Worm (Caenorhabditis elegans) whole organism, L4 larva: ENCODE measurements around the gene hlh-10.

Experiments
- F10B5.3 ChIP-seq: sonication (generic microtip); optimal IDR thresholded peaks from 2 replicates; lab custom pipeline; 2016; ENCODE audit warnings: mild to moderate bottlenecking, missing genetic modification characterization, missing compliant biosample characterization
- F44E2.7 ChIP-seq: fragments of 200-800 bp; sonication (Bioruptor generic); IDR thresholded peaks from 2 replicates; pipeline ENCODE4 v2.1.2; 2022; ENCODE audit warnings: missing genetic modification characterization, missing compliant biosample characterization
- F49E8.2 ChIP-seq: sonication (generic microtip); optimal IDR thresholded peaks from 2 replicates; lab custom pipeline; 2016; ENCODE audit warnings: missing compliant biosample characterization, mild to moderate bottlenecking, missing genetic modification characterization, borderline replicate concordance
- R02D3.7 ChIP-seq: fragments of 150-350 bp; sonication (generic microtip); optimal IDR thresholded peaks from 3 replicates; lab custom pipeline; 2014; ENCODE audit warnings: missing biosample characterization, missing genetic modification characterization
- T26A8.4 ChIP-seq: fragments of 200-800 bp; sonication (Bioruptor generic); IDR thresholded peaks from 2 replicates; pipeline ENCODE4 v1.3.6; 2022; ENCODE audit warnings: missing genetic modification characterization, missing compliant biosample characterization
- Y105C5A.15 ChIP-seq: fragments of 200-800 bp; sonication (Bioruptor generic); IDR thresholded peaks from 2 replicates; pipeline ENCODE4 v1.3.6; 2022; ENCODE audit warnings: missing genetic modification characterization, missing compliant biosample characterization
- Y48G9A.11 ChIP-seq: fragments of 200-800 bp; sonication (Bioruptor generic); IDR thresholded peaks from 2 replicates; pipeline ENCODE4 v1.3.6; 2022; ENCODE audit warnings: missing genetic modification reagents, missing genetic modification characterization, missing compliant biosample characterization
- Y5F2A.4 ChIP-seq: fragments of 200-800 bp; sonication (Bioruptor generic); optimal IDR thresholded peaks from 2 replicates; lab custom pipeline; 2018; ENCODE audit warnings: mild to moderate bottlenecking, missing genetic modification characterization, missing compliant biosample characterization
- ZK337.2 ChIP-seq: fragments of 200-800 bp; sonication (Bioruptor generic); IDR thresholded peaks from 2 replicates; pipeline ENCODE4 v1.3.6; 2022; ENCODE audit warnings: missing genetic modification reagents, missing genetic modification characterization, missing compliant biosample characterization
- ZK546.5 ChIP-seq, 2 experiments: sonication (generic microtip); optimal IDR thresholded peaks; 2 replicates each; lab custom pipeline; 2017; ENCODE audit warnings: missing biosample characterization in 2 of 2, missing genetic modification characterization in 2 of 2
- aha-1 ChIP-seq: fragments of 150-350 bp; peaks from one replicate; lab custom pipeline; 2014; ENCODE audit warnings: missing biosample characterization, missing genetic modification characterization
- aly-2 ChIP-seq: sonication (generic microtip); optimal IDR thresholded peaks from 2 replicates; lab custom pipeline; 2018; ENCODE audit warnings: missing biosample characterization, missing genetic modification characterization
- arid-1 ChIP-seq: fragments of 200-800 bp; sonication (Bioruptor generic); conservative IDR thresholded peaks from 2 replicates; pipeline ENCODE4 v1.3.6; 2022; ENCODE audit warnings: missing genetic modification reagents, missing genetic modification characterization, missing compliant biosample characterization
- ceh-20 ChIP-seq: fragments of 200-800 bp; sonication (Bioruptor generic); IDR thresholded peaks from 2 replicates; pipeline ENCODE4 v1.3.6; 2022; ENCODE audit warnings: missing genetic modification reagents, missing genetic modification characterization, missing compliant biosample characterization
- ceh-44 ChIP-seq: fragments of 200-800 bp; sonication (Bioruptor generic); IDR thresholded peaks from 2 replicates; pipeline ENCODE4 v1.3.6; 2022; ENCODE audit warnings: missing genetic modification reagents, missing genetic modification characterization, missing compliant biosample characterization
- ceh-62 ChIP-seq: sonication (generic microtip); optimal IDR thresholded peaks from 2 replicates; lab custom pipeline; 2017; ENCODE audit warnings: missing biosample characterization, missing genetic modification characterization
- ceh-82 ChIP-seq: sonication (generic microtip); optimal IDR thresholded peaks from 2 replicates; lab custom pipeline; 2017; ENCODE audit warnings: missing biosample characterization, missing genetic modification characterization
- cey-2 ChIP-seq: sonication (generic microtip); optimal IDR thresholded peaks from 3 replicates; lab custom pipeline; 2017; ENCODE audit warnings: missing genetic modification characterization, mild to moderate bottlenecking, missing compliant biosample characterization, antibody characterized with exemption, borderline replicate concordance; ENCODE audit not compliant: insufficient read depth
- daf-19 ChIP-seq: fragments of 200-800 bp; sonication (Bioruptor generic); conservative IDR thresholded peaks from 2 replicates; pipeline ENCODE4 v1.3.6; 2022; ENCODE audit warnings: missing genetic modification characterization, missing compliant biosample characterization
- dmd-8 ChIP-seq: fragments of 200-800 bp; sonication (Bioruptor generic); IDR thresholded peaks from 2 replicates; pipeline ENCODE4 v1.3.6; 2022; ENCODE audit warnings: missing genetic modification characterization, missing compliant biosample characterization
- dmd-9 ChIP-seq: fragments of 200-800 bp; sonication (Bioruptor generic); IDR thresholded peaks from 2 replicates; pipeline ENCODE4 v1.3.6; 2022; ENCODE audit warnings: missing genetic modification reagents, missing genetic modification characterization, missing compliant biosample characterization
- dve-1 ChIP-seq: sonication (generic microtip); optimal IDR thresholded peaks from 2 replicates; lab custom pipeline; 2017; ENCODE audit warnings: antibody characterized with exemption, mild to moderate bottlenecking, missing genetic modification characterization, missing compliant biosample characterization; ENCODE audit not compliant: insufficient read depth
- fos-1 ChIP-seq: fragments of 150-350 bp; optimal IDR thresholded peaks from 2 replicates; lab custom pipeline; 2014; ENCODE audit warnings: missing biosample characterization, missing genetic modification characterization
- gei-8 ChIP-seq: fragments of 200-800 bp; sonication (Bioruptor generic); optimal IDR thresholded peaks from 2 replicates; lab custom pipeline; 2018; ENCODE audit warnings: mild to moderate bottlenecking, missing genetic modification characterization, missing compliant biosample characterization
- hmg-1.1 ChIP-seq: fragments of 200-800 bp; sonication (Bioruptor generic); IDR thresholded peaks from 2 replicates; pipeline ENCODE4 v1.3.6; 2022; ENCODE audit warnings: missing genetic modification reagents, missing genetic modification characterization, missing compliant biosample characterization
- lim-7 ChIP-seq: fragments of 200-800 bp; sonication (Bioruptor generic); IDR thresholded peaks from 2 replicates; pipeline ENCODE4 v1.3.6; 2022; ENCODE audit warnings: missing genetic modification characterization, missing compliant biosample characterization
- lin-1 ChIP-seq: fragments of 200-800 bp; sonication (Bioruptor generic); IDR thresholded peaks from 2 replicates; pipeline ENCODE4 v1.3.6; 2022; ENCODE audit warnings: missing genetic modification reagents, missing genetic modification characterization, missing compliant biosample characterization
- lin-29 ChIP-seq: fragments of 200-800 bp; sonication (Bioruptor generic); IDR thresholded peaks from 2 replicates; pipeline ENCODE4 v1.3.6; 2022; ENCODE audit warnings: missing genetic modification reagents, missing genetic modification characterization, missing compliant biosample characterization
- lin-39 ChIP-seq: fragments of 150-350 bp; optimal IDR thresholded peaks from 2 replicates; lab custom pipeline; 2014; ENCODE audit warnings: missing biosample characterization, missing genetic modification reagents, missing genetic modification characterization
- lir-3 ChIP-seq: sonication (generic microtip); optimal IDR thresholded peaks from 2 replicates; lab custom pipeline; 2016; ENCODE audit warnings: mild to moderate bottlenecking, missing genetic modification characterization, missing compliant biosample characterization
- lsy-2 ChIP-seq, 2 experiments: fragments of 150-350 bp in 1 of 2; sonication (generic microtip) in 1 of 2; optimal IDR thresholded peaks; 2 replicates each; lab custom pipeline; 2014 to 2017; ENCODE audit warnings: missing biosample characterization in 2 of 2, missing genetic modification characterization in 2 of 2
- madf-9 ChIP-seq: fragments of 200-800 bp; sonication (Bioruptor generic); conservative IDR thresholded peaks from 2 replicates; pipeline ENCODE4 v1.3.6; 2022; ENCODE audit warnings: missing genetic modification reagents, missing genetic modification characterization, missing compliant biosample characterization
- mdl-1 ChIP-seq, 2 experiments: fragments of 150-350 bp in 1 of 2; sonication (generic microtip) in 1 of 2; optimal IDR thresholded peaks; 2 replicates each; lab custom pipeline; 2014 to 2017; ENCODE audit warnings: missing biosample characterization in 2 of 2, missing genetic modification characterization in 2 of 2
- mxl-2 ChIP-seq: fragments of 200-800 bp; sonication (Bioruptor generic); conservative IDR thresholded peaks from 2 replicates; pipeline ENCODE4 v1.3.6; 2022; ENCODE audit warnings: missing genetic modification reagents, missing genetic modification characterization, missing compliant biosample characterization
- nhr-111 ChIP-seq: fragments of 200-800 bp; sonication (Bioruptor generic); optimal IDR thresholded peaks from 2 replicates; lab custom pipeline; 2018; ENCODE audit warnings: mild to moderate bottlenecking, missing genetic modification characterization, missing compliant biosample characterization
- nhr-48 ChIP-seq: sonication (generic microtip); optimal IDR thresholded peaks from 2 replicates; lab custom pipeline; 2016; ENCODE audit warnings: mild to moderate bottlenecking, missing genetic modification characterization, missing compliant biosample characterization
- nhr-6 ChIP-seq: fragments of 150-350 bp; optimal IDR thresholded peaks from 2 replicates; lab custom pipeline; 2014; ENCODE audit warnings: missing biosample characterization, missing genetic modification characterization
- nhr-76 ChIP-seq: fragments of 150-350 bp; optimal IDR thresholded peaks from 2 replicates; lab custom pipeline; 2014; ENCODE audit warnings: missing biosample characterization, missing genetic modification characterization
- pha-4 ChIP-seq, 2 experiments: fragments of 150-350 bp in 1 of 2; fragments of 200-800 bp in 1 of 2; sonication (Bioruptor generic) in 1 of 2; IDR thresholded peaks in 1 of 2; optimal IDR thresholded peaks in 1 of 2; 2 replicates each; pipeline versions ENCODE4 v1.3.6 to Lab custom; 2014 to 2022; ENCODE audit warnings: missing genetic modification characterization in 2 of 2, missing genetic modification reagents in 2 of 2, missing biosample characterization in 1 of 2, missing compliant biosample characterization in 1 of 2
- php-3 ChIP-seq: fragments of 200-800 bp; sonication (Bioruptor generic); IDR thresholded peaks from 2 replicates; pipeline ENCODE4 v1.3.6; 2022; ENCODE audit warnings: missing genetic modification reagents, missing genetic modification characterization, missing compliant biosample characterization
- rbr-2 ChIP-seq: sonication (generic microtip); optimal IDR thresholded peaks from 2 replicates; lab custom pipeline; 2016; ENCODE audit warnings: missing genotype, missing genetic modification characterization, missing compliant biosample characterization
- saeg-2 ChIP-seq: fragments of 200-800 bp; sonication (Bioruptor generic); IDR thresholded peaks from 2 replicates; pipeline ENCODE4 v1.3.6; 2022; ENCODE audit warnings: missing genetic modification reagents, missing genetic modification characterization, missing compliant biosample characterization
- spr-1 ChIP-seq: sonication (generic microtip); optimal IDR thresholded peaks from 2 replicates; lab custom pipeline; 2016; ENCODE audit warnings: mild to moderate bottlenecking, missing genetic modification characterization, missing compliant biosample characterization
- tag-97 ChIP-seq: fragments of 200-800 bp; sonication (Bioruptor generic); IDR thresholded peaks from 2 replicates; pipeline ENCODE4 v1.3.6; 2022; ENCODE audit warnings: missing genetic modification characterization, missing compliant biosample characterization
- unc-130 ChIP-seq: sonication (generic microtip); optimal IDR thresholded peaks from 2 replicates; lab custom pipeline; 2016; ENCODE audit warnings: missing genetic modification reagents, missing genetic modification characterization, missing compliant biosample characterization
- unc-62 ChIP-seq, 3 experiments: fragments of 150-350 bp in 1 of 3; sonication (generic microtip); optimal IDR thresholded peaks in 2 of 3; peaks in 1 of 3; 1 replicate in 1 of 3; 2 replicates in 2 of 3; lab custom pipeline; 2014 to 2017; ENCODE audit warnings: missing biosample characterization in 3 of 3, missing genetic modification characterization in 3 of 3, missing genetic modification reagents in 3 of 3, missing genotype in 1 of 3
- zag-1 ChIP-seq: fragments of 150-350 bp; optimal IDR thresholded peaks from 2 replicates; lab custom pipeline; 2014; ENCODE audit warnings: missing biosample characterization, missing genetic modification characterization
- zfp-3 ChIP-seq: fragments of 200-800 bp; sonication (Bioruptor generic); conservative IDR thresholded peaks from 2 replicates; pipeline ENCODE4 v1.3.6; 2022; ENCODE audit warnings: missing genetic modification reagents, missing genetic modification characterization, missing compliant biosample characterization
- zip-11 ChIP-seq: fragments of 200-800 bp; sonication (Bioruptor generic); IDR thresholded peaks from 2 replicates; pipeline ENCODE4 v1.3.6; 2022; ENCODE audit warnings: missing genetic modification characterization, missing compliant biosample characterization
- zip-2 ChIP-seq: fragments of 150-350 bp; optimal IDR thresholded peaks from 2 replicates; lab custom pipeline; 2014; ENCODE audit warnings: missing biosample characterization, missing genetic modification characterization

hlh-10 gene

ce11 chrV:9318046-9318445 lies 36.0 kb upstream of the hlh-10 start, which contains the start of gene kvs-3:
Gene kvs-3 (plus strand): TSS chrV:9318311.
- TF ChIP-seq mdl-1 (tag; optimal IDR thresholded peaks at IDR 0.05; lab: Kevin White, UChicago): no peak
- no peak for TF ChIP-seq zag-1 (tag; lab: Kevin White, UChicago)
- TF ChIP-seq unc-130 (GFP tag; lab: Kevin White, UChicago): peak; percentile 22
- peak in 1 of 2 experiments; percentile 48 for TF ChIP-seq lsy-2 (tag; optimal IDR thresholded peaks at IDR 0.05; lab: Kevin White, UChicago)
- TF ChIP-seq ceh-62 (tag; lab: Kevin White, UChicago): no peak
- TF ChIP-seq daf-19 (GFP tag; lab: Robert Waterston, UW): peak; percentile 96
- TF ChIP-seq saeg-2 (GFP tag; lab: Robert Waterston, UW): peak; percentile 82; the same call in 1 of the 2 replicates
- TF ChIP-seq lim-7 (GFP tag; lab: Robert Waterston, UW): peak; percentile 98; the same call in 1 of the 2 replicates
- no peak for TF ChIP-seq ZK546.5 (tag; optimal IDR thresholded peaks at IDR 0.05; lab: Kevin White, UChicago)
- peak; percentile 98 for TF ChIP-seq Y105C5A.15
- TF ChIP-seq tag-97 (GFP tag; lab: Robert Waterston, UW): 0 out of 2 replicates have a peak, but pooled peaks have one; percentile 52
- TF ChIP-seq ZK337.2 (GFP tag; lab: Robert Waterston, UW): peak; percentile 82
- TF ChIP-seq dve-1: no peak
- peak; percentile 96 for TF ChIP-seq F44E2.7 (GFP tag; lab: Robert Waterston, UW)
- peak; percentile 43 for TF ChIP-seq F10B5.3 (tag; lab: Kevin White, UChicago)
- peak; percentile 95 for TF ChIP-seq pha-4 (GFP tag; IDR thresholded peaks at IDR 0.05; lab: Robert Waterston, UW)
- TF ChIP-seq pha-4 (tag; optimal IDR thresholded peaks at IDR 0.05; lab: Kevin White, UChicago): no peak
- TF ChIP-seq cey-2 (tag; lab: Kevin White, UChicago): no peak
- peak; percentile 87 for TF ChIP-seq Y5F2A.4 (GFP tag; lab: Kevin White, UChicago)
- peak; percentile 92 for TF ChIP-seq php-3 (GFP tag; lab: Robert Waterston, UW)
- no peak for TF ChIP-seq aly-2 (tag; lab: Kevin White, UChicago)
- peak; percentile 74 for TF ChIP-seq spr-1 (tag; lab: Kevin White, UChicago)
- no peak for TF ChIP-seq fos-1 (tag; lab: Kevin White, UChicago)
- peak; percentile 37 for TF ChIP-seq zip-2
- TF ChIP-seq nhr-6 (tag; lab: Kevin White, UChicago): no peak
- TF ChIP-seq ceh-82 (tag; lab: Kevin White, UChicago): no peak
- TF ChIP-seq dmd-9 (GFP tag; lab: Robert Waterston, UW): peak; percentile 75
- TF ChIP-seq nhr-48 (tag; lab: Kevin White, UChicago): peak; percentile 55
- no peak for TF ChIP-seq nhr-76 (tag; lab: Kevin White, UChicago)
- peak; percentile 69 for TF ChIP-seq lir-3 (tag; lab: Kevin White, UChicago)
- peak; percentile 97 for TF ChIP-seq aha-1 (tag; lab: Kevin White, UChicago)
- peak; percentile 20 for TF ChIP-seq F49E8.2 (tag; lab: Kevin White, UChicago)
- peak; percentile 80 for TF ChIP-seq madf-9
- no peak for TF ChIP-seq R02D3.7
- TF ChIP-seq rbr-2 (tag; lab: Kevin White, UChicago): peak; percentile 73
- peak; percentile 93; the same call in 1 of the 2 replicates for TF ChIP-seq arid-1
- peak; percentile 76 for TF ChIP-seq zfp-3 (GFP tag; lab: Robert Waterston, UW)
- peak; percentile 85 for TF ChIP-seq nhr-111 (GFP tag; lab: Kevin White, UChicago)
- peak; percentile 80 for TF ChIP-seq ceh-20 (GFP tag; lab: Robert Waterston, UW)
- TF ChIP-seq mxl-2 (GFP tag; lab: Robert Waterston, UW): peak; percentile 87
- peak; percentile 90 for TF ChIP-seq ceh-44 (GFP tag; lab: Robert Waterston, UW)
- no peak for TF ChIP-seq lin-39 (tag; lab: Kevin White, UChicago)
- TF ChIP-seq gei-8: peak; percentile 89
- TF ChIP-seq T26A8.4 (GFP tag; lab: Robert Waterston, UW): no peak; the same call in 1 of the 2 replicates
- TF ChIP-seq unc-62 (GFP tag; optimal IDR thresholded peaks at IDR 0.05 in 1 of 2; lab: Kevin White, UChicago): peak in 1 of 2 experiments; percentile 84
- TF ChIP-seq unc-62 (tag; optimal IDR thresholded peaks at IDR 0.05; lab: Kevin White, UChicago): no peak
- TF ChIP-seq hmg-1.1: peak; percentile 91
- peak; percentile 82; the same call in 1 of the 2 replicates for TF ChIP-seq zip-11 (GFP tag; lab: Robert Waterston, UW)
- peak; percentile 86 for TF ChIP-seq Y48G9A.11 (GFP tag; lab: Robert Waterston, UW)
- peak; percentile 99 for TF ChIP-seq dmd-8 (GFP tag; lab: Robert Waterston, UW)
- peak; percentile 92 for TF ChIP-seq lin-1 (GFP tag; lab: Robert Waterston, UW)
- peak; percentile 76 for TF ChIP-seq lin-29 (GFP tag; lab: Robert Waterston, UW)
